Worm (Caenorhabditis elegans) whole organism, L1 larva: Measurements from ENCODE around the gene E02H9.9.

Source experiments
- lin-39 ChIP-seq: fragments of 150-350 bp; optimal IDR thresholded peaks from 2 replicates; lab custom pipeline; 2014; ENCODE audit warnings: missing biosample characterization, missing genetic modification reagents, missing genetic modification characterization
- mef-2 ChIP-seq: fragments of 150-350 bp; optimal IDR thresholded peaks from 2 replicates; lab custom pipeline; 2014; ENCODE audit warnings: missing biosample characterization, missing genetic modification characterization
- nhr-12 ChIP-seq: sonication (generic microtip); optimal IDR thresholded peaks from 2 replicates; lab custom pipeline; 2017; ENCODE audit warnings: missing biosample characterization, missing genetic modification characterization
- tlp-1 ChIP-seq: fragments of 150-350 bp; optimal IDR thresholded peaks from 2 replicates; lab custom pipeline; 2014; ENCODE audit warnings: missing biosample characterization, missing genetic modification characterization
- ztf-4 ChIP-seq: fragments of 150-350 bp; optimal IDR thresholded peaks from 2 replicates; lab custom pipeline; 2014; ENCODE audit warnings: missing biosample characterization, missing genetic modification characterization

ce11 chrIII:2424783-2425329 is 43.2 kb downstream of the E02H9.9 start:
- TF ChIP-seq lin-39 (tag; lab: Kevin White, UChicago) (no peak), nhr-12 (tag; lab: Kevin White, UChicago) (no peak), mef-2 (tag; lab: Kevin White, UChicago) (no peak), tlp-1 (tag; lab: Kevin White, UChicago) (no peak), ztf-4 (tag; lab: Kevin White, UChicago) (no peak)
